Worm (Caenorhabditis elegans): ENCODE data around the gene sas-7.

sas-7 gene

ce11 chrIII:10344762-10345161 is 23.9 kb downstream of the sas-7 start:
- TF ChIP-seq efl-1 (optimal IDR thresholded peaks at IDR 0.05) (no peak), efl-1 (GFP tag; optimal IDR thresholded peaks at IDR 0.05 in 1 of 2) (peak in 1 of 2 experiments; percentile 20), nhr-19 (GFP tag; conservative IDR thresholded peaks at IDR 0.05) (no peak), aha-1 (tag; optimal IDR thresholded peaks at IDR 0.05) (no peak), nhr-85 (tag) (peak; percentile 36), fkh-10 (GFP tag; optimal IDR thresholded peaks at IDR 0.05) (no peak), ceh-63 (GFP tag; optimal IDR thresholded peaks at IDR 0.05) (no peak), C34B4.2 (tag; optimal IDR thresholded peaks at IDR 0.05) (no peak), mef-2 (tag; optimal IDR thresholded peaks at IDR 0.05) (no peak), ets-5 (GFP tag; IDR thresholded peaks at IDR 0.05) (no peak), pag-3 (tag; optimal IDR thresholded peaks at IDR 0.05; ENCODE audit: borderline replicate concordance, insufficient read depth) (no peak)

ce11 chrIII:10347049-10347448 is 26.2 kb downstream of the sas-7 start, which contains the start of gene tbx-8:
TSS of gene tbx-8 (plus strand) at chrIII:10347349.
- TF ChIP-seq lin-13 (GFP tag; optimal IDR thresholded peaks at IDR 0.05) (no peak), elt-2 (tag; optimal IDR thresholded peaks at IDR 0.05) (no peak), lsy-2 (tag; optimal IDR thresholded peaks at IDR 0.05) (no peak), fos-1 (tag; optimal IDR thresholded peaks at IDR 0.05) (no peak), ceh-88 (GFP tag; IDR thresholded peaks at IDR 0.05) (no peak), efl-3 (GFP tag; optimal IDR thresholded peaks at IDR 0.05) (no peak), pax-3 (tag; optimal IDR thresholded peaks at IDR 0.05) (no peak), Y116A8C.19 (tag; optimal IDR thresholded peaks at IDR 0.05; ENCODE audit: borderline replicate concordance) (no peak)

- TF ChIP-seq lsy-2 (tag; optimal IDR thresholded peaks at IDR 0.05) (no peak), nhr-12 (tag; optimal IDR thresholded peaks at IDR 0.05) (no peak), tlp-1 (tag; optimal IDR thresholded peaks at IDR 0.05) (no peak), snu-23 (GFP tag; optimal IDR thresholded peaks at IDR 0.05) (no peak), efl-1 (optimal IDR thresholded peaks at IDR 0.05) (no peak), efl-1 (GFP tag; optimal IDR thresholded peaks at IDR 0.05 in 1 of 2) (no peak), lin-35 (GFP tag; optimal IDR thresholded peaks at IDR 0.05) (no peak), zag-1 (tag; optimal IDR thresholded peaks at IDR 0.05) (no peak), lin-14 (GFP tag; optimal IDR thresholded peaks at IDR 0.05) (no peak), skn-1 (tag; optimal IDR thresholded peaks at IDR 0.05) (no peak), lin-13 (GFP tag; optimal IDR thresholded peaks at IDR 0.05) (no peak), alr-1 (tag; optimal IDR thresholded peaks at IDR 0.05; ENCODE audit: borderline replicate concordance) (no peak), mef-2 (tag; optimal IDR thresholded peaks at IDR 0.05) (no peak), unc-62 (GFP tag; optimal IDR thresholded peaks at IDR 0.05) (no peak), unc-130 (tag; optimal IDR thresholded peaks at IDR 0.05) (no peak), Y116A8C.19 (tag; optimal IDR thresholded peaks at IDR 0.05; ENCODE audit: borderline replicate concordance) (no peak)
Observed at ce11 chrIII:10351595-10352207, 30.9 kb downstream of the sas-7 start, which contains the start of gene T07C4.3. TSS of gene T07C4.3 (plus strand) at chrIII:10352157.

ce11 chrIII:10353423-10353822 is 32.6 kb downstream of the sas-7 start:
- TF ChIP-seq C34B4.2 (tag; optimal IDR thresholded peaks at IDR 0.05) (no peak), efl-1 (optimal IDR thresholded peaks at IDR 0.05) (no peak), efl-1 (GFP tag; optimal IDR thresholded peaks at IDR 0.05 in 1 of 2) (peak in 1 of 2 experiments; percentile 22), blmp-1 (tag; optimal IDR thresholded peaks at IDR 0.05) (peak; percentile 79)

- TF ChIP-seq sox-4 (tag; optimal IDR thresholded peaks at IDR 0.05) (no peak), unc-86 (tag; optimal IDR thresholded peaks at IDR 0.05) (no peak), snu-23 (GFP tag; optimal IDR thresholded peaks at IDR 0.05) (no peak), nhr-12 (tag; optimal IDR thresholded peaks at IDR 0.05) (no peak), blmp-1 (tag; optimal IDR thresholded peaks at IDR 0.05) (no peak), nhr-28 (tag; optimal IDR thresholded peaks at IDR 0.05) (no peak)
Observed at ce11 chrIII:10354591-10354990, 33.8 kb downstream of the sas-7 start.
